Fruit fly (Drosophila melanogaster) whole organism, embryonic: Measurements from ENCODE around the gene CG8034.

Experiments used
- B-H1 ChIP-seq: fragments of 200-800 bp; sonication (Bioruptor generic); IDR thresholded peaks from 3 replicates; pipeline ENCODE4 v1.3.6; 2022; ENCODE audit warnings: missing biosample characterization, missing genetic modification characterization
- CG12391 ChIP-seq: fragments of 200-800 bp; sonication (Bioruptor generic); optimal IDR thresholded peaks from 3 replicates; lab custom pipeline; 2018; ENCODE audit warnings: missing biosample characterization, mild to moderate bottlenecking, missing genetic modification characterization, moderate library complexity
- CG13424 ChIP-seq: fragments of 200-800 bp; sonication (Bioruptor generic); optimal IDR thresholded peaks from 2 replicates; lab custom pipeline; 2019; ENCODE audit warnings: missing biosample characterization, mild to moderate bottlenecking, missing genetic modification characterization, moderate library complexity
- CG15269 ChIP-seq: fragments of 200-800 bp; sonication (Bioruptor generic); optimal IDR thresholded peaks from 2 replicates; lab custom pipeline; 2018; ENCODE audit warnings: missing biosample characterization, mild to moderate bottlenecking, missing genetic modification characterization, moderate library complexity
- CG17361 ChIP-seq: fragments of 200-800 bp; sonication (Bioruptor generic); IDR thresholded peaks from 3 replicates; pipeline ENCODE4 v1.3.6; 2022; ENCODE audit warnings: missing biosample characterization, missing genetic modification characterization
- CG17829 ChIP-seq: fragments of 200-800 bp; optimal IDR thresholded peaks from 2 replicates; lab custom pipeline; 2019; ENCODE audit warnings: missing biosample characterization, mild to moderate bottlenecking, missing genetic modification characterization, moderate library complexity
- CG18011 ChIP-seq: fragments of 200-800 bp; sonication (Bioruptor generic); optimal IDR thresholded peaks from 2 replicates; lab custom pipeline; 2017; ENCODE audit warnings: missing biosample characterization, missing genetic modification characterization, mild to moderate bottlenecking, moderate library complexity, missing genotype
- CG18262 ChIP-seq: fragments of 200-800 bp; optimal IDR thresholded peaks from 3 replicates; lab custom pipeline; 2019; ENCODE audit warnings: missing biosample characterization, mild to moderate bottlenecking, missing genetic modification characterization, moderate library complexity
- CG30020 ChIP-seq: fragments of 200-800 bp; optimal IDR thresholded peaks from 2 replicates; lab custom pipeline; 2019; ENCODE audit warnings: missing biosample characterization, mild to moderate bottlenecking, missing genetic modification characterization, moderate library complexity
- CG30431 ChIP-seq: fragments of 200-800 bp; sonication (Bioruptor generic); optimal IDR thresholded peaks from 2 replicates; lab custom pipeline; 2017; ENCODE audit warnings: missing biosample characterization, missing genetic modification characterization
- CG32532 ChIP-seq: fragments of 200-800 bp; sonication (Bioruptor generic); IDR thresholded peaks from 2 replicates; pipeline ENCODE4 v1.3.6; 2022; ENCODE audit warnings: missing biosample characterization, missing genetic modification characterization
- CG32772 ChIP-seq: fragments of 200-800 bp; sonication (Bioruptor generic); IDR thresholded peaks from 2 replicates; pipeline ENCODE4 v1.3.6; 2022; ENCODE audit warnings: missing biosample characterization, missing genetic modification characterization
- CG6689 ChIP-seq: fragments of 200-800 bp; sonication (Bioruptor generic); IDR thresholded peaks from 2 replicates; pipeline ENCODE4 v1.3.6; 2022; ENCODE audit warnings: missing biosample characterization, missing genetic modification characterization
- CG8290 ChIP-seq, 3 experiments: fragments of 200-800 bp; sonication (Bioruptor generic); optimal IDR thresholded peaks; 2 replicates each; lab custom pipeline; 2016 to 2019; ENCODE audit warnings: missing biosample characterization in 3 of 3, missing genetic modification characterization in 3 of 3, mild to moderate bottlenecking in 2 of 3, moderate library complexity in 1 of 3
- CHES-1-like ChIP-seq: fragments of 200-800 bp; sonication (Bioruptor generic); optimal IDR thresholded peaks from 2 replicates; lab custom pipeline; 2016; ENCODE audit warnings: missing biosample characterization, missing genetic modification characterization
- D19A ChIP-seq: fragments of 200-800 bp; optimal IDR thresholded peaks from 3 replicates; lab custom pipeline; 2019; ENCODE audit warnings: missing biosample characterization, mild to moderate bottlenecking, missing genetic modification characterization, moderate library complexity
- Fer3 ChIP-seq: fragments of 200-800 bp; sonication (Bioruptor generic); optimal IDR thresholded peaks from 2 replicates; lab custom pipeline; 2018; ENCODE audit warnings: missing biosample characterization, mild to moderate bottlenecking, missing genetic modification characterization, moderate library complexity
- Max ChIP-seq: fragments of 200-800 bp; sonication (Bioruptor generic); optimal IDR thresholded peaks from 2 replicates; lab custom pipeline; 2016; ENCODE audit warnings: missing biosample characterization, mild to moderate bottlenecking, missing genetic modification characterization
- NC2α ChIP-seq: fragments of 200-800 bp; sonication (Bioruptor generic); optimal IDR thresholded peaks from 2 replicates; lab custom pipeline; 2016; ENCODE audit warnings: missing biosample characterization, missing genetic modification characterization
- NFAT ChIP-seq: fragments of 200-800 bp; sonication (Bioruptor generic); IDR thresholded peaks from 2 replicates; pipeline ENCODE4 v1.3.6; 2022; ENCODE audit warnings: missing biosample characterization, missing genetic modification characterization
- Nf-YB ChIP-seq: fragments of 200-800 bp; sonication (Bioruptor generic); optimal IDR thresholded peaks from 3 replicates; lab custom pipeline; 2019; ENCODE audit warnings: missing biosample characterization, mild to moderate bottlenecking, missing genetic modification characterization, moderate library complexity
- Oli ChIP-seq: fragments of 200-800 bp; sonication (Bioruptor generic); optimal IDR thresholded peaks from 2 replicates; lab custom pipeline; 2018; ENCODE audit warnings: missing biosample characterization, mild to moderate bottlenecking, missing genetic modification characterization, moderate library complexity
- PHDP ChIP-seq: fragments of 200-800 bp; sonication (Bioruptor generic); optimal IDR thresholded peaks from 3 replicates; lab custom pipeline; 2018; ENCODE audit warnings: missing biosample characterization, mild to moderate bottlenecking, missing genetic modification characterization, moderate library complexity
- Ssrp ChIP-seq: fragments of 200-800 bp; sonication (Bioruptor generic); optimal IDR thresholded peaks from 2 replicates; lab custom pipeline; 2018; ENCODE audit warnings: missing biosample characterization, mild to moderate bottlenecking, missing genetic modification characterization, moderate library complexity
- Trl ChIP-seq, 3 experiments: fragments of >200 bp in 2 of 3; fragments of 200-800 bp in 1 of 3; sonication (Bioruptor generic) in 1 of 3; optimal IDR thresholded peaks; 2 replicates in 1 of 3; 3 replicates in 2 of 3; lab custom pipeline; 2016 to 2017; ENCODE audit warnings: missing biosample characterization in 1 of 3, missing genetic modification characterization in 1 of 3
- bsh ChIP-seq, 2 experiments: fragments of 200-800 bp; sonication (Bioruptor generic); optimal IDR thresholded peaks; 2 replicates each; lab custom pipeline; 2017 to 2018; ENCODE audit warnings: mild to moderate bottlenecking in 2 of 2, missing biosample characterization in 2 of 2, missing genetic modification characterization in 2 of 2, moderate library complexity in 1 of 2
- caup ChIP-seq: fragments of 200-800 bp; sonication (Bioruptor generic); optimal IDR thresholded peaks from 3 replicates; lab custom pipeline; 2017; ENCODE audit warnings: missing biosample characterization, mild to moderate bottlenecking, missing genetic modification characterization, moderate library complexity; ENCODE audit not compliant: severe bottlenecking
- dmrt99B ChIP-seq: fragments of 200-800 bp; sonication (Bioruptor generic); optimal IDR thresholded peaks from 2 replicates; lab custom pipeline; 2018; ENCODE audit warnings: missing biosample characterization, mild to moderate bottlenecking, missing genetic modification characterization, moderate library complexity
- ems ChIP-seq: fragments of 200-800 bp; sonication (Bioruptor generic); optimal IDR thresholded peaks from 3 replicates; lab custom pipeline; 2016; ENCODE audit warnings: missing biosample characterization, missing genetic modification characterization
- gcm ChIP-seq: fragments of 200-800 bp; sonication (Bioruptor generic); optimal IDR thresholded peaks from 2 replicates; lab custom pipeline; 2019; ENCODE audit warnings: missing biosample characterization, mild to moderate bottlenecking, missing genetic modification characterization, moderate library complexity
- gfzf ChIP-seq: fragments of 200-800 bp; sonication (Bioruptor generic); optimal IDR thresholded peaks from 2 replicates; lab custom pipeline; 2016; ENCODE audit warnings: missing biosample characterization, mild to moderate bottlenecking, missing genetic modification characterization, moderate library complexity
- grau ChIP-seq: fragments of 200-800 bp; optimal IDR thresholded peaks from 3 replicates; lab custom pipeline; 2019; ENCODE audit warnings: missing biosample characterization, mild to moderate bottlenecking, missing genetic modification characterization, moderate library complexity
- lbe ChIP-seq: fragments of 200-800 bp; sonication (Bioruptor generic); optimal IDR thresholded peaks from 2 replicates; lab custom pipeline; 2016; ENCODE audit warnings: missing biosample characterization, mild to moderate bottlenecking, missing genetic modification characterization
- lov ChIP-seq, 2 experiments: fragments of 200-800 bp in 1 of 2; fragments of >200 bp in 1 of 2; sonication (Bioruptor generic) in 1 of 2; IDR thresholded peaks in 1 of 2; optimal IDR thresholded peaks in 1 of 2; 2 replicates in 1 of 2; 3 replicates in 1 of 2; pipeline versions ENCODE4 v1.3.6 to Lab custom; 2017 to 2022; ENCODE audit warnings: missing biosample characterization in 1 of 2, missing genetic modification characterization in 1 of 2
- nom ChIP-seq: fragments of 200-800 bp; sonication (Bioruptor generic); optimal IDR thresholded peaks from 2 replicates; lab custom pipeline; 2017; ENCODE audit warnings: missing biosample characterization, missing genetic modification characterization, mild to moderate bottlenecking, moderate library complexity, missing genetic modification reagents
- pan ChIP-seq, 4 experiments: fragments of >200 bp in 3 of 4; fragments of 200-800 bp in 1 of 4; sonication (Bioruptor generic) in 1 of 4; optimal IDR thresholded peaks in 3 of 4; IDR thresholded peaks in 1 of 4; 2 replicates each; pipeline versions ENCODE4 v1.3.6 to Lab custom; 2017 to 2022; ENCODE audit warnings: missing biosample characterization in 2 of 4, missing genetic modification characterization in 2 of 4, mixed read lengths in 1 of 4
- phol ChIP-seq: fragments of 200-800 bp; sonication (Bioruptor generic); optimal IDR thresholded peaks from 3 replicates; lab custom pipeline; 2018; ENCODE audit warnings: missing biosample characterization, mild to moderate bottlenecking, missing genetic modification characterization, moderate library complexity
- sens-2 ChIP-seq: fragments of 200-800 bp; sonication (Bioruptor generic); IDR thresholded peaks from 2 replicates; pipeline ENCODE4 v1.3.6; 2022; ENCODE audit warnings: missing biosample characterization, missing genetic modification characterization
- slou ChIP-seq: fragments of 200-800 bp; sonication (Bioruptor generic); optimal IDR thresholded peaks from 3 replicates; lab custom pipeline; 2016; ENCODE audit warnings: missing biosample characterization, missing genetic modification characterization
- sr ChIP-seq: fragments of 200-800 bp; sonication (Bioruptor generic); IDR thresholded peaks from 3 replicates; pipeline ENCODE4 v1.3.6; 2022; ENCODE audit warnings: missing biosample characterization, missing genetic modification characterization
- stc ChIP-seq: fragments of 200-800 bp; sonication (Bioruptor generic); IDR thresholded peaks from 2 replicates; pipeline ENCODE4 v1.3.6; 2022; ENCODE audit warnings: missing biosample characterization, missing genetic modification characterization
- vvl ChIP-seq: fragments of 200-800 bp; sonication (Bioruptor generic); IDR thresholded peaks from 2 replicates; pipeline ENCODE4 v1.3.6; 2022; ENCODE audit warnings: missing biosample characterization, missing genetic modification characterization
- yki ChIP-seq: fragments of >200 bp; optimal IDR thresholded peaks from 3 replicates; lab custom pipeline; 2018
- zf30C ChIP-seq: fragments of 200-800 bp; sonication (Bioruptor generic); optimal IDR thresholded peaks from 3 replicates; lab custom pipeline; 2018; ENCODE audit warnings: missing biosample characterization, mild to moderate bottlenecking, missing genetic modification characterization

CG8034 gene

dm6 chrX:19262553-19262952 lies 35.4 kb downstream of the CG8034 start (continued):
- no peak for TF ChIP-seq yki (lab: Kevin White, UChicago)
- 0 out of 2 replicates have a peak, but pooled peaks have one; percentile 16 for TF ChIP-seq CG6689
- TF ChIP-seq slou, result no peak
- no peak for TF ChIP-seq gcm (GFP tag; lab: Kevin White, UChicago)
- TF ChIP-seq Max (GFP tag; lab: Kevin White, UChicago), result no peak
- no peak for TF ChIP-seq lov (optimal IDR thresholded peaks at IDR 0.05; lab: Kevin White, UChicago)
- no peak for TF ChIP-seq lov (GFP tag; IDR thresholded peaks at IDR 0.05; lab: Robert Waterston, UW)
- peak in 1 of 2 experiments; percentile 6 for TF ChIP-seq bsh (GFP tag; optimal IDR thresholded peaks at IDR 0.05; lab: Kevin White, UChicago)
- TF ChIP-seq caup, result no peak
- peak; percentile 24 for TF ChIP-seq PHDP (tag; lab: Kevin White, UChicago)
- TF ChIP-seq CG8290 (GFP tag; optimal IDR thresholded peaks at IDR 0.05; lab: Kevin White, UChicago), result no peak
- no peak for TF ChIP-seq CG8290 (tag; optimal IDR thresholded peaks at IDR 0.05; lab: Kevin White, UChicago)
- TF ChIP-seq CG30431 (GFP tag; lab: Kevin White, UChicago), result no peak
- no peak for TF ChIP-seq sr (GFP tag; lab: Robert Waterston, UW)
- no peak for TF ChIP-seq CG32772 (GFP tag; lab: Robert Waterston, UW)
- TF ChIP-seq pan (optimal IDR thresholded peaks at IDR 0.05; lab: Kevin White, UChicago), result no peak
- peak in 1 of 2 experiments; percentile 50 for TF ChIP-seq pan (GFP tag; optimal IDR thresholded peaks at IDR 0.05 in 1 of 2, IDR thresholded peaks at IDR 0.05 in 1 of 2)
- TF ChIP-seq CG17829 (tag; lab: Kevin White, UChicago), result peak; percentile 6
- TF ChIP-seq NFAT (GFP tag; lab: Robert Waterston, UW), result no peak
- TF ChIP-seq CG17361, result 0 out of 3 replicates have a peak, but pooled peaks have one; percentile 30
- peak; percentile 45 for TF ChIP-seq dmrt99B (tag; lab: Kevin White, UChicago)
- no peak for TF ChIP-seq NC2α (GFP tag; lab: Kevin White, UChicago)
- TF ChIP-seq sens-2 (GFP tag; lab: Robert Waterston, UW), result 0 out of 2 replicates have a peak, but pooled peaks have one; percentile 11
- TF ChIP-seq B-H1 (GFP tag; lab: Robert Waterston, UW), result no peak
- TF ChIP-seq Oli (tag; lab: Kevin White, UChicago), result peak; percentile 5
- TF ChIP-seq ems (GFP tag; lab: Kevin White, UChicago), result no peak
- TF ChIP-seq grau, result peak; percentile 6
- no peak for TF ChIP-seq lbe (GFP tag; lab: Kevin White, UChicago)
- TF ChIP-seq gfzf (GFP tag; lab: Kevin White, UChicago), result no peak
- TF ChIP-seq stc (GFP tag; lab: Robert Waterston, UW), result 0 out of 2 replicates have a peak, but pooled peaks have one; percentile 22
- peak; percentile 13 for TF ChIP-seq Fer3 (tag; lab: Kevin White, UChicago)
- TF ChIP-seq Trl (optimal IDR thresholded peaks at IDR 0.05; lab: Kevin White, UChicago), result no peak
- no peak for TF ChIP-seq Trl (GFP tag; optimal IDR thresholded peaks at IDR 0.05; lab: Kevin White, UChicago)
- TF ChIP-seq CG18262 (tag; lab: Kevin White, UChicago), result peak; percentile 47
- TF ChIP-seq phol, result peak; percentile 52
- TF ChIP-seq CG13424, result peak; percentile 29
- peak; percentile 6 for TF ChIP-seq Ssrp (tag; lab: Kevin White, UChicago)
- peak; percentile 14 for TF ChIP-seq zf30C (GFP tag; lab: Kevin White, UChicago)
- peak; percentile 41 for TF ChIP-seq D19A (tag; lab: Kevin White, UChicago)
- TF ChIP-seq CG15269 (tag; lab: Kevin White, UChicago), result peak; percentile 35
- TF ChIP-seq CG18011 (GFP tag; lab: Kevin White, UChicago), result no peak
- TF ChIP-seq CG30020 (tag; lab: Kevin White, UChicago), result no peak
- peak; percentile 32 for TF ChIP-seq CG12391
- TF ChIP-seq CHES-1-like (GFP tag; lab: Kevin White, UChicago), result no peak
- TF ChIP-seq nom, result no peak
- peak; percentile 11; the same call in 1 of the 2 replicates for TF ChIP-seq CG32532
- peak; percentile 20; the same call in 1 of the 2 replicates for TF ChIP-seq vvl (GFP tag; lab: Robert Waterston, UW)
- TF ChIP-seq Nf-YB (GFP tag; lab: Kevin White, UChicago), result no peak
